Fruit fly (Drosophila melanogaster) whole organism, embryonic: ENCODE data around the gene HP1e.

Experiments
- Ada2b ChIP-seq: fragments of 200-800 bp; sonication (Bioruptor generic); IDR thresholded peaks from 2 replicates; pipeline ENCODE4 v1.3.6; 2022; ENCODE audit warnings: missing biosample characterization, missing genetic modification characterization
- Blimp-1 ChIP-seq: fragments of 200-800 bp; sonication (Bioruptor generic); optimal IDR thresholded peaks from 3 replicates; lab custom pipeline; 2018; ENCODE audit warnings: missing biosample characterization, missing genetic modification characterization, mild to moderate bottlenecking, moderate library complexity, missing genetic modification reagents
- CG10366 ChIP-seq: fragments of 200-800 bp; sonication (Bioruptor generic); IDR thresholded peaks from 2 replicates; pipeline ENCODE4 v1.3.6; 2022; ENCODE audit warnings: missing biosample characterization, missing genetic modification characterization
- CG10543 ChIP-seq: fragments of 200-800 bp; sonication (Bioruptor generic); optimal IDR thresholded peaks from 3 replicates; lab custom pipeline; 2017; ENCODE audit warnings: missing biosample characterization, mild to moderate bottlenecking, missing genetic modification characterization, moderate library complexity
- CG10959 ChIP-seq: fragments of 200-800 bp; sonication (Bioruptor generic); IDR thresholded peaks from 2 replicates; pipeline ENCODE4 v1.3.6; 2022; ENCODE audit warnings: missing biosample characterization, missing genetic modification characterization
- CG1233 ChIP-seq: fragments of 200-800 bp; sonication (Bioruptor generic); optimal IDR thresholded peaks from 4 replicates; lab custom pipeline; 2018; ENCODE audit warnings: missing biosample characterization, mild to moderate bottlenecking, missing genetic modification characterization
- CG12744 ChIP-seq: fragments of 200-800 bp; sonication (Bioruptor generic); optimal IDR thresholded peaks from 2 replicates; lab custom pipeline; 2016; ENCODE audit warnings: missing biosample characterization, missing genetic modification characterization
- CG13296 ChIP-seq: fragments of 200-800 bp; sonication (Bioruptor generic); optimal IDR thresholded peaks from 3 replicates; lab custom pipeline; 2018; ENCODE audit warnings: missing biosample characterization, mild to moderate bottlenecking, missing genetic modification characterization
- CG14014 ChIP-seq: fragments of 200-800 bp; sonication (Bioruptor generic); IDR thresholded peaks from 2 replicates; pipeline ENCODE4 v1.3.6; 2022; ENCODE audit warnings: missing biosample characterization, missing genetic modification characterization
- CG15696 ChIP-seq: fragments of 200-800 bp; sonication (Bioruptor generic); optimal IDR thresholded peaks from 2 replicates; lab custom pipeline; 2019; ENCODE audit warnings: missing biosample characterization, mild to moderate bottlenecking, missing genetic modification characterization, moderate library complexity
- CG17568 ChIP-seq: fragments of 200-800 bp; sonication (Bioruptor generic); optimal IDR thresholded peaks from 2 replicates; lab custom pipeline; 2018; ENCODE audit warnings: missing biosample characterization, mild to moderate bottlenecking, missing genetic modification characterization, moderate library complexity
- CG2199 ChIP-seq: fragments of 200-800 bp; sonication (Bioruptor generic); IDR thresholded peaks from 3 replicates; pipeline ENCODE4 v1.3.6; 2022; ENCODE audit warnings: missing biosample characterization, missing genetic modification characterization
- CG30431 ChIP-seq: fragments of 200-800 bp; sonication (Bioruptor generic); optimal IDR thresholded peaks from 2 replicates; lab custom pipeline; 2017; ENCODE audit warnings: missing biosample characterization, missing genetic modification characterization
- CG31365 ChIP-seq: fragments of 200-800 bp; sonication (Bioruptor generic); optimal IDR thresholded peaks from 2 replicates; lab custom pipeline; 2018; ENCODE audit warnings: missing biosample characterization, mild to moderate bottlenecking, missing genetic modification characterization
- CG32532 ChIP-seq: fragments of 200-800 bp; sonication (Bioruptor generic); IDR thresholded peaks from 2 replicates; pipeline ENCODE4 v1.3.6; 2022; ENCODE audit warnings: missing biosample characterization, missing genetic modification characterization
- CG32767 ChIP-seq: fragments of 200-800 bp; sonication (Bioruptor generic); IDR thresholded peaks from 2 replicates; pipeline ENCODE4 v1.3.6; 2022; ENCODE audit warnings: missing biosample characterization, missing genetic modification characterization
- CG34224 ChIP-seq: fragments of 200-800 bp; sonication (Bioruptor generic); IDR thresholded peaks from 3 replicates; pipeline ENCODE4 v1.3.6; 2022; ENCODE audit warnings: missing biosample characterization, missing genetic modification characterization; ENCODE audit not compliant: partially characterized antibody
- CG34376 ChIP-seq: fragments of 200-800 bp; sonication (Bioruptor generic); optimal IDR thresholded peaks from 2 replicates; lab custom pipeline; 2018; ENCODE audit warnings: missing biosample characterization, mild to moderate bottlenecking, missing genetic modification characterization
- CG43689 ChIP-seq: fragments of 200-800 bp; sonication (Bioruptor generic); IDR thresholded peaks from 2 replicates; pipeline ENCODE4 v1.3.6; 2022; ENCODE audit warnings: missing biosample characterization, missing genetic modification characterization
- CG5953 ChIP-seq: fragments of 200-800 bp; sonication (Bioruptor generic); IDR thresholded peaks from 2 replicates; pipeline ENCODE4 v1.3.6; 2022; ENCODE audit warnings: missing biosample characterization, missing genetic modification characterization
- CG6765 ChIP-seq: fragments of 200-800 bp; sonication (Bioruptor generic); optimal IDR thresholded peaks from 3 replicates; lab custom pipeline; 2017; ENCODE audit warnings: missing biosample characterization, mild to moderate bottlenecking, missing genetic modification characterization
- CG8089 ChIP-seq: fragments of 200-800 bp; sonication (Bioruptor generic); optimal IDR thresholded peaks from 3 replicates; lab custom pipeline; 2016; ENCODE audit warnings: missing biosample characterization, missing genetic modification characterization
- CTCF ChIP-seq: fragments of 200-800 bp; sonication (Bioruptor generic); optimal IDR thresholded peaks from 2 replicates; lab custom pipeline; 2017; ENCODE audit warnings: missing biosample characterization, mild to moderate bottlenecking, missing genetic modification characterization, moderate library complexity
- Chrac-16 ChIP-seq: fragments of 200-800 bp; sonication (Bioruptor generic); optimal IDR thresholded peaks from 3 replicates; lab custom pipeline; 2016; ENCODE audit warnings: missing biosample characterization, missing genetic modification characterization
- HmgZ ChIP-seq: fragments of 200-800 bp; sonication (Bioruptor generic); optimal IDR thresholded peaks from 2 replicates; lab custom pipeline; 2018; ENCODE audit warnings: missing biosample characterization, mild to moderate bottlenecking, missing genetic modification characterization
- Spps ChIP-seq: fragments of 200-800 bp; sonication (Bioruptor generic); optimal IDR thresholded peaks from 2 replicates; lab custom pipeline; 2018; ENCODE audit warnings: missing biosample characterization, mild to moderate bottlenecking, missing genetic modification characterization
- aop ChIP-seq: fragments of 200-800 bp; sonication (Bioruptor generic); IDR thresholded peaks from 2 replicates; pipeline ENCODE4 v1.3.6; 2022; ENCODE audit warnings: missing biosample characterization, missing genetic modification characterization
- az2 ChIP-seq: fragments of 200-800 bp; sonication (Bioruptor generic); optimal IDR thresholded peaks from 3 replicates; lab custom pipeline; 2016; ENCODE audit warnings: missing biosample characterization, missing genetic modification characterization
- bcd ChIP-seq: fragments of 200-800 bp; sonication (Bioruptor generic); optimal IDR thresholded peaks from 2 replicates; lab custom pipeline; 2017; ENCODE audit warnings: missing biosample characterization, mild to moderate bottlenecking, missing genetic modification characterization
- exex ChIP-seq: fragments of 200-800 bp; sonication (Bioruptor generic); optimal IDR thresholded peaks from 4 replicates; lab custom pipeline; 2018; ENCODE audit warnings: missing biosample characterization, mild to moderate bottlenecking, missing genetic modification characterization, moderate library complexity
- fd102C ChIP-seq: fragments of 200-800 bp; sonication (Bioruptor generic); optimal IDR thresholded peaks from 2 replicates; lab custom pipeline; 2018; ENCODE audit warnings: missing biosample characterization, mild to moderate bottlenecking, missing genetic modification characterization, moderate library complexity
- fd64A ChIP-seq: fragments of 200-800 bp; sonication (Bioruptor generic); optimal IDR thresholded peaks from 3 replicates; lab custom pipeline; 2018; ENCODE audit warnings: missing biosample characterization, mild to moderate bottlenecking, missing genetic modification characterization
- hbn ChIP-seq: fragments of 200-800 bp; sonication (Bioruptor generic); IDR thresholded peaks from 2 replicates; pipeline ENCODE4 v1.3.6; 2022; ENCODE audit warnings: missing biosample characterization, missing genetic modification characterization; ENCODE audit not compliant: partially characterized antibody
- ind ChIP-seq: fragments of 200-800 bp; sonication (Bioruptor generic); optimal IDR thresholded peaks from 3 replicates; lab custom pipeline; 2016; ENCODE audit warnings: missing biosample characterization, missing genetic modification characterization
- mam ChIP-seq: fragments of 200-800 bp; sonication (Bioruptor generic); optimal IDR thresholded peaks from 3 replicates; lab custom pipeline; 2016; ENCODE audit warnings: missing biosample characterization, missing genetic modification characterization
- mirr ChIP-seq: fragments of 200-800 bp; sonication (Bioruptor generic); optimal IDR thresholded peaks from 3 replicates; lab custom pipeline; 2018; ENCODE audit warnings: missing biosample characterization, mild to moderate bottlenecking, missing genetic modification characterization
- nom ChIP-seq: fragments of 200-800 bp; sonication (Bioruptor generic); optimal IDR thresholded peaks from 2 replicates; lab custom pipeline; 2017; ENCODE audit warnings: missing biosample characterization, missing genetic modification characterization, mild to moderate bottlenecking, moderate library complexity, missing genetic modification reagents
- oc ChIP-seq: fragments of 200-800 bp; sonication (Bioruptor generic); optimal IDR thresholded peaks from 2 replicates; lab custom pipeline; 2018; ENCODE audit warnings: missing biosample characterization, mild to moderate bottlenecking, missing genetic modification characterization, moderate library complexity
- odd ChIP-seq: fragments of 200-800 bp; sonication (Bioruptor generic); optimal IDR thresholded peaks from 2 replicates; lab custom pipeline; 2017; ENCODE audit warnings: missing biosample characterization, mild to moderate bottlenecking, missing genetic modification characterization
- otp ChIP-seq: fragments of 200-800 bp; sonication (Bioruptor generic); IDR thresholded peaks from 3 replicates; pipeline ENCODE4, ENCODE4 v1.3.6; 2022; ENCODE audit warnings: missing biosample characterization, missing genetic modification characterization
- pb ChIP-seq: fragments of 200-800 bp; sonication (Bioruptor generic); optimal IDR thresholded peaks from 3 replicates; lab custom pipeline; 2016; ENCODE audit warnings: missing biosample characterization, missing genetic modification characterization
- pfk ChIP-seq: fragments of 200-800 bp; sonication (Bioruptor generic); optimal IDR thresholded peaks from 2 replicates; lab custom pipeline; 2018; ENCODE audit warnings: missing biosample characterization, mild to moderate bottlenecking, missing genetic modification characterization, moderate library complexity
- pum ChIP-seq: fragments of 200-800 bp; sonication (Bioruptor generic); optimal IDR thresholded peaks from 2 replicates; lab custom pipeline; 2016; ENCODE audit warnings: missing biosample characterization, missing genetic modification characterization
- sisA ChIP-seq: fragments of 200-800 bp; sonication (Bioruptor generic); IDR thresholded peaks from 2 replicates; pipeline ENCODE4 v1.3.6; 2022; ENCODE audit warnings: missing biosample characterization, missing genetic modification characterization
- so ChIP-seq: fragments of 200-800 bp; sonication (Bioruptor generic); IDR thresholded peaks from 3 replicates; pipeline ENCODE4 v1.3.6; 2022; ENCODE audit warnings: missing biosample characterization, missing genetic modification characterization
- tll ChIP-seq, 2 experiments: fragments of 200-800 bp in 1 of 2; fragments of >200 bp in 1 of 2; sonication (Bioruptor generic) in 1 of 2; optimal IDR thresholded peaks; 2 replicates each; lab custom pipeline; 2017 to 2019; ENCODE audit warnings: missing biosample characterization in 2 of 2, missing genetic modification characterization in 2 of 2, mild to moderate bottlenecking in 1 of 2, moderate library complexity in 1 of 2
- tna ChIP-seq: fragments of 200-800 bp; sonication (Bioruptor generic); IDR thresholded peaks from 2 replicates; pipeline ENCODE4 v1.3.6; 2022; ENCODE audit warnings: missing biosample characterization, missing genetic modification characterization; ENCODE audit not compliant: partially characterized antibody
- unc-4 ChIP-seq: fragments of 200-800 bp; sonication (Bioruptor generic); IDR thresholded peaks from 2 replicates; pipeline ENCODE4 v1.3.6; 2022; ENCODE audit warnings: missing biosample characterization, missing genetic modification characterization; ENCODE audit not compliant: partially characterized antibody
- unpg ChIP-seq: fragments of 200-800 bp; sonication (Bioruptor generic); optimal IDR thresholded peaks from 3 replicates; lab custom pipeline; 2018; ENCODE audit warnings: missing biosample characterization, mild to moderate bottlenecking, missing genetic modification characterization, moderate library complexity

Gene HP1e

DNA sequence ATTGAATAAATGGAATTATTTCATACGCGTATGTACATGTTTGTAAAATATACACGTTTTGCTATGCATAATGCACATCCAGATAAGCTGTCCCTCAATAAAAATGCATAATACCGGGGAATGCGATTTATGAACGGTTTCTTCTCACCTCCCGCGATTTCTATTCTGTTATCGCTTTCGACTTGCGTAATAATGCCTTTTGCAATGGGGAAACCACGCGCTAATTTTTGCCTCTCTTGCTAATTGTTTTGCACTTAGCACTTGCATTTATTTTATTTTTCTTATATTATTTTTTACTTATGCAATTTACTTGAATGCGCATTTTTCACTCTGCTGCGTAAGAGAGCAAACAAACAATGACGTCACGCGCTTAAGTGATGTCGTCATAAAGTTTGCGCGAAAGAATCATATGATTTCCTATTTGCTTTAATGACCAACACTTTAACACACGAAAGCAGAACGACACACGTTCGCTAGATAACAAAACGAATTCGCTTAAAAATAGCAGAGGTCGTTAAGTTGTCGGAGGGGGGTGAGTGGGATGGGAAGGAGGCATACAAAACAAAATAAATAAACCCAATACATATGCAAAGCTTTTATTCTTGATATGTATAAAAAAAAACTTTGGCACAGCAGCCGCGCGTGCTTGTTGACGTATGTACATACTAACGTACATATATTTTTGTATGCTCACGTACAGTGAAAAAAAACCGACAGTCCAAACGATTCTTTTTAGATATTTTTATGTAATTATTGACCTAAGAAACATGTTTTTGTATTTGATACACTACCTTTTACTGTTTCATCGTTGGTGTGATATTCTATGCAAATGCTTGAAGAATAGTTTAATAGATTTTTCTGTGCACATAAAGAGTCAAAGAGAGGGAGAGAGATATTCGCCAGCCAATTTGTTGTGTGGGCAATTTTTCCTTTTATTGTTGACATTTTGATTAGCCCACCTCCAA is 30.1 kb downstream of the HP1e start (continued):
- peak; percentile 91 for TF ChIP-seq CG10543 (GFP tag; lab: Kevin White, UChicago)
- peak; percentile 66 for TF ChIP-seq CG34376 (GFP tag; lab: Kevin White, UChicago)
- peak; percentile 43 for TF ChIP-seq pb (GFP tag; lab: Kevin White, UChicago)
- TF ChIP-seq CG5953 (GFP tag; lab: Robert Waterston, UW) = no peak
- TF ChIP-seq CG2199 (GFP tag; lab: Robert Waterston, UW) = no peak
- TF ChIP-seq sisA (GFP tag; lab: Robert Waterston, UW) = no peak
- TF ChIP-seq CG34224 = no peak
- TF ChIP-seq CG13296 = peak; percentile 38
- no peak for TF ChIP-seq Spps (tag; lab: Kevin White, UChicago)
- peak; percentile 28 for TF ChIP-seq CG8089
- no peak for TF ChIP-seq CG30431 (GFP tag; lab: Kevin White, UChicago)
- no peak for TF ChIP-seq tll (GFP tag; optimal IDR thresholded peaks at IDR 0.05; lab: Kevin White, UChicago)
- TF ChIP-seq CG10959 (GFP tag; lab: Robert Waterston, UW) = no peak
- TF ChIP-seq HmgZ (tag; lab: Kevin White, UChicago) = peak; percentile 59
- TF ChIP-seq tna = no peak
- TF ChIP-seq CG31365 = no peak
- peak; percentile 39 for TF ChIP-seq pum (GFP tag; lab: Kevin White, UChicago)
- no peak for TF ChIP-seq nom (GFP tag; lab: Kevin White, UChicago)
- peak; percentile 73 for TF ChIP-seq bcd
- TF ChIP-seq CG10366 (GFP tag; lab: Robert Waterston, UW) = no peak
- no peak for TF ChIP-seq aop
- no peak for TF ChIP-seq fd102C (GFP tag; lab: Kevin White, UChicago)
- no peak for TF ChIP-seq CG14014
- TF ChIP-seq odd (GFP tag; lab: Kevin White, UChicago) = peak; percentile 13
- TF ChIP-seq CG15696 (tag; lab: Kevin White, UChicago) = peak; percentile 7
- peak; percentile 70 for TF ChIP-seq mam (GFP tag; lab: Kevin White, UChicago)
- TF ChIP-seq az2 (GFP tag; lab: Kevin White, UChicago) = peak; percentile 59
- peak; percentile 18 for TF ChIP-seq CTCF (GFP tag; lab: Kevin White, UChicago)
- no peak for TF ChIP-seq unc-4 (GFP tag; lab: Robert Waterston, UW)
- TF ChIP-seq fd64A (GFP tag; lab: Kevin White, UChicago) = no peak
- peak; percentile 27 for TF ChIP-seq pfk (GFP tag; lab: Kevin White, UChicago)
- peak; percentile 57 for TF ChIP-seq unpg
- no peak for TF ChIP-seq Ada2b
- no peak for TF ChIP-seq hbn (GFP tag; lab: Robert Waterston, UW)
- peak; percentile 40 for TF ChIP-seq Chrac-16
- TF ChIP-seq exex (tag; lab: Kevin White, UChicago) = peak; percentile 63
- no peak for TF ChIP-seq otp (GFP tag; lab: Robert Waterston, UW)
- no peak for TF ChIP-seq CG43689 (GFP tag; lab: Robert Waterston, UW)
- TF ChIP-seq ind (GFP tag; lab: Kevin White, UChicago) = peak; percentile 64
- TF ChIP-seq CG17568 = peak; percentile 69
- TF ChIP-seq CG1233 = peak; percentile 52
- peak; percentile 81 for TF ChIP-seq mirr (GFP tag; lab: Kevin White, UChicago)
- no peak for TF ChIP-seq CG32767
- TF ChIP-seq CG6765 (GFP tag; lab: Kevin White, UChicago) = peak; percentile 77
- no peak for TF ChIP-seq oc
- TF ChIP-seq Blimp-1 = peak; percentile 39
- no peak for TF ChIP-seq CG32532 (GFP tag; lab: Robert Waterston, UW)
- TF ChIP-seq so (GFP tag; lab: Robert Waterston, UW) = no peak
- TF ChIP-seq CG12744 (GFP tag; lab: Kevin White, UChicago) = peak; percentile 42
